Worm (Caenorhabditis elegans) whole organism, L4 larva: ENCODE data around the gene srh-2.

Experiments
- aly-2 ChIP-seq: sonication (generic microtip); optimal IDR thresholded peaks from 2 replicates; lab custom pipeline; 2018; ENCODE audit warnings: missing biosample characterization, missing genetic modification characterization
- ama-1 ChIP-seq: fragments of 150-350 bp; optimal IDR thresholded peaks from 2 replicates; lab custom pipeline; 2014; ENCODE audit warnings: inconsistent platforms, mixed read lengths
- dpl-1 ChIP-seq: fragments of 150-350 bp; optimal IDR thresholded peaks from 2 replicates; lab custom pipeline; 2014; ENCODE audit warnings: missing biosample characterization, missing genetic modification reagents, missing genetic modification characterization
- dve-1 ChIP-seq: sonication (generic microtip); optimal IDR thresholded peaks from 2 replicates; lab custom pipeline; 2017; ENCODE audit warnings: antibody characterized with exemption, mild to moderate bottlenecking, missing genetic modification characterization, missing compliant biosample characterization; ENCODE audit not compliant: insufficient read depth
- lin-39 ChIP-seq: fragments of 150-350 bp; optimal IDR thresholded peaks from 2 replicates; lab custom pipeline; 2014; ENCODE audit warnings: missing biosample characterization, missing genetic modification reagents, missing genetic modification characterization
- nhr-41 ChIP-seq: fragments of 200-800 bp; sonication (Bioruptor generic); IDR thresholded peaks from 2 replicates; pipeline ENCODE4 v1.3.6; 2022; ENCODE audit warnings: missing genetic modification reagents, missing genetic modification characterization, missing compliant biosample characterization
- nhr-76 ChIP-seq: fragments of 150-350 bp; optimal IDR thresholded peaks from 2 replicates; lab custom pipeline; 2014; ENCODE audit warnings: missing biosample characterization, missing genetic modification characterization
- nhr-77 ChIP-seq: fragments of 150-350 bp; optimal IDR thresholded peaks from 2 replicates; lab custom pipeline; 2014; ENCODE audit warnings: missing biosample characterization, missing genetic modification characterization
- skn-1 ChIP-seq: fragments of 150-350 bp; optimal IDR thresholded peaks from 2 replicates; lab custom pipeline; 2014; ENCODE audit warnings: missing biosample characterization, missing genetic modification characterization
- snpc-4 ChIP-seq: fragments of 150-350 bp; optimal IDR thresholded peaks from 2 replicates; lab custom pipeline; 2014; ENCODE audit warnings: missing biosample characterization, missing genetic modification characterization
- spr-1 ChIP-seq: sonication (generic microtip); optimal IDR thresholded peaks from 2 replicates; lab custom pipeline; 2016; ENCODE audit warnings: mild to moderate bottlenecking, missing genetic modification characterization, missing compliant biosample characterization

ce11 chrV:719731-720130 lies 8.4 kb upstream of the srh-2 start, which contains the start of gene srbc-40:
- TF ChIP-seq skn-1, result no peak
- no peak for TF ChIP-seq dpl-1
- no peak for TF ChIP-seq nhr-76 (tag; lab: Kevin White, UChicago)
- no peak for TF ChIP-seq ama-1 (lab: Kevin White, UChicago)
- no peak for TF ChIP-seq dve-1 (tag; lab: Kevin White, UChicago)
- no peak for TF ChIP-seq nhr-77
- no peak for TF ChIP-seq nhr-41 (GFP tag; lab: Robert Waterston, UW)
- TF ChIP-seq lin-39 (tag; lab: Kevin White, UChicago), result no peak
- TF ChIP-seq aly-2 (tag; lab: Kevin White, UChicago), result no peak
- TF ChIP-seq snpc-4, result no peak
- no peak for TF ChIP-seq spr-1
